Fruit fly (Drosophila melanogaster) whole organism, embryonic: ENCODE results near the gene Hasp.

Source experiments
- Bdp1 ChIP-seq: fragments of 200-800 bp; sonication (Bioruptor generic); optimal IDR thresholded peaks from 3 replicates; lab custom pipeline; 2016; ENCODE audit warnings: missing biosample characterization, missing genetic modification characterization
- CG10274 ChIP-seq: fragments of 200-800 bp; sonication (Bioruptor generic); optimal IDR thresholded peaks from 3 replicates; lab custom pipeline; 2017; ENCODE audit warnings: missing biosample characterization, mild to moderate bottlenecking, missing genetic modification characterization
- CG11456 ChIP-seq: fragments of 200-800 bp; sonication (Bioruptor generic); IDR thresholded peaks from 3 replicates; pipeline ENCODE4 v1.3.6; 2022; ENCODE audit warnings: missing biosample characterization, missing genetic modification characterization
- CG11695 ChIP-seq: fragments of 200-800 bp; sonication (Bioruptor generic); IDR thresholded peaks from 3 replicates; pipeline ENCODE4 v1.3.6; 2022; ENCODE audit warnings: missing biosample characterization, missing genetic modification characterization
- CG12236 ChIP-seq: fragments of 200-800 bp; sonication (Bioruptor generic); optimal IDR thresholded peaks from 2 replicates; lab custom pipeline; 2016; ENCODE audit warnings: missing biosample characterization, missing genetic modification characterization
- CG14667 ChIP-seq: fragments of 200-800 bp; sonication (Bioruptor generic); IDR thresholded peaks from 2 replicates; pipeline ENCODE4 v1.3.6; 2022; ENCODE audit warnings: missing biosample characterization, missing genetic modification characterization
- CG1529 ChIP-seq: fragments of 200-800 bp; sonication (Bioruptor generic); optimal IDR thresholded peaks from 3 replicates; lab custom pipeline; 2018; ENCODE audit warnings: missing biosample characterization, missing genetic modification characterization
- CG15696 ChIP-seq: fragments of 200-800 bp; sonication (Bioruptor generic); optimal IDR thresholded peaks from 2 replicates; lab custom pipeline; 2019; ENCODE audit warnings: missing biosample characterization, mild to moderate bottlenecking, missing genetic modification characterization, moderate library complexity
- CG16779 ChIP-seq: fragments of 200-800 bp; sonication (Bioruptor generic); IDR thresholded peaks from 2 replicates; pipeline ENCODE4 v1.3.6; 2022; ENCODE audit warnings: missing biosample characterization, missing genetic modification characterization
- CG16863 ChIP-seq: fragments of 200-800 bp; sonication (Bioruptor generic); optimal IDR thresholded peaks from 3 replicates; lab custom pipeline; 2016; ENCODE audit warnings: missing biosample characterization, missing genetic modification characterization
- CG17359 ChIP-seq: fragments of 200-800 bp; sonication (Bioruptor generic); optimal IDR thresholded peaks from 3 replicates; lab custom pipeline; 2018; ENCODE audit warnings: missing biosample characterization, mild to moderate bottlenecking, missing genetic modification characterization, moderate library complexity
- CG18262 ChIP-seq: fragments of 200-800 bp; optimal IDR thresholded peaks from 3 replicates; lab custom pipeline; 2019; ENCODE audit warnings: missing biosample characterization, mild to moderate bottlenecking, missing genetic modification characterization, moderate library complexity
- CG18619 ChIP-seq: fragments of 200-800 bp; sonication (Bioruptor generic); optimal IDR thresholded peaks from 3 replicates; lab custom pipeline; 2017; ENCODE audit warnings: missing biosample characterization, mild to moderate bottlenecking, missing genetic modification characterization
- CG2129 ChIP-seq: fragments of 200-800 bp; sonication (Bioruptor generic); IDR thresholded peaks from 2 replicates; pipeline ENCODE4 v1.3.6; 2022; ENCODE audit warnings: missing biosample characterization, missing genetic modification characterization; ENCODE audit not compliant: partially characterized antibody
- CG2199 ChIP-seq: fragments of 200-800 bp; sonication (Bioruptor generic); IDR thresholded peaks from 3 replicates; pipeline ENCODE4 v1.3.6; 2022; ENCODE audit warnings: missing biosample characterization, missing genetic modification characterization
- CG2678 ChIP-seq: fragments of 200-800 bp; sonication (Bioruptor generic); optimal IDR thresholded peaks from 3 replicates; lab custom pipeline; 2019; ENCODE audit warnings: missing biosample characterization, mild to moderate bottlenecking, missing genetic modification characterization, moderate library complexity
- CG4854 ChIP-seq: fragments of 200-800 bp; sonication (Bioruptor generic); optimal IDR thresholded peaks from 2 replicates; lab custom pipeline; 2016; ENCODE audit warnings: missing biosample characterization, missing genetic modification characterization, inconsistent platforms
- CG5180 ChIP-seq: fragments of 200-800 bp; sonication (Bioruptor generic); optimal IDR thresholded peaks from 3 replicates; lab custom pipeline; 2017; ENCODE audit warnings: missing biosample characterization, missing genetic modification characterization, mild to moderate bottlenecking, moderate library complexity, missing genetic modification reagents
- CG7271 ChIP-seq: fragments of 200-800 bp; sonication (Bioruptor generic); optimal IDR thresholded peaks from 2 replicates; lab custom pipeline; 2018; ENCODE audit warnings: missing biosample characterization, mild to moderate bottlenecking, missing genetic modification characterization, moderate library complexity
- CG8388 ChIP-seq: fragments of 200-800 bp; sonication (Bioruptor generic); optimal IDR thresholded peaks from 2 replicates; lab custom pipeline; 2019; ENCODE audit warnings: missing biosample characterization, mild to moderate bottlenecking, missing genetic modification characterization, moderate library complexity
- CG8478 ChIP-seq: fragments of >200 bp; optimal IDR thresholded peaks from 2 replicates; lab custom pipeline; 2018
- CG8944 ChIP-seq: fragments of 200-800 bp; sonication (Bioruptor generic); optimal IDR thresholded peaks from 3 replicates; lab custom pipeline; 2016; ENCODE audit warnings: missing biosample characterization, missing genetic modification characterization
- CrebB ChIP-seq: fragments of 200-800 bp; sonication (Bioruptor generic); optimal IDR thresholded peaks from 3 replicates; lab custom pipeline; 2018; ENCODE audit warnings: missing biosample characterization, mild to moderate bottlenecking, missing genetic modification characterization
- Dp ChIP-seq: fragments of 200-800 bp; sonication (Bioruptor generic); optimal IDR thresholded peaks from 2 replicates; lab custom pipeline; 2018; ENCODE audit warnings: missing biosample characterization, mild to moderate bottlenecking, missing genetic modification characterization, moderate library complexity
- Dref ChIP-seq: fragments of 200-800 bp; sonication (Bioruptor generic); IDR thresholded peaks from 2 replicates; pipeline ENCODE4 v1.3.6; 2022; ENCODE audit warnings: missing biosample characterization, missing genetic modification characterization
- Ets97D ChIP-seq: fragments of 200-800 bp; sonication (Bioruptor generic); optimal IDR thresholded peaks from 3 replicates; lab custom pipeline; 2016; ENCODE audit warnings: missing biosample characterization, missing genetic modification characterization
- H15 ChIP-seq: fragments of 200-800 bp; sonication (Bioruptor generic); IDR thresholded peaks from 3 replicates; pipeline ENCODE4 v1.3.6; 2022; ENCODE audit warnings: missing biosample characterization, missing genetic modification characterization
- HmgD ChIP-seq: fragments of 200-800 bp; sonication (Bioruptor generic); optimal IDR thresholded peaks from 3 replicates; lab custom pipeline; 2016; ENCODE audit warnings: missing biosample characterization, missing genetic modification characterization
- Mes4 ChIP-seq: fragments of 200-800 bp; sonication (Bioruptor generic); optimal IDR thresholded peaks from 2 replicates; lab custom pipeline; 2016; ENCODE audit warnings: missing biosample characterization, missing genetic modification characterization
- Neu2 ChIP-seq: fragments of 200-800 bp; sonication (Bioruptor generic); optimal IDR thresholded peaks from 3 replicates; lab custom pipeline; 2016; ENCODE audit warnings: missing biosample characterization, missing genetic modification characterization, borderline replicate concordance
- Oli ChIP-seq: fragments of 200-800 bp; sonication (Bioruptor generic); optimal IDR thresholded peaks from 2 replicates; lab custom pipeline; 2018; ENCODE audit warnings: missing biosample characterization, mild to moderate bottlenecking, missing genetic modification characterization, moderate library complexity
- Sry-δ ChIP-seq: fragments of 200-800 bp; sonication (Bioruptor generic); optimal IDR thresholded peaks from 2 replicates; lab custom pipeline; 2016; ENCODE audit warnings: missing biosample characterization, missing genetic modification characterization
- TFAM ChIP-seq: fragments of 200-800 bp; sonication (Bioruptor generic); optimal IDR thresholded peaks from 2 replicates; lab custom pipeline; 2017; ENCODE audit warnings: missing biosample characterization, missing genetic modification characterization, inconsistent platforms
- al ChIP-seq: fragments of 200-800 bp; sonication (Bioruptor generic); IDR thresholded peaks from 2 replicates; pipeline ENCODE4 v1.3.6; 2022; ENCODE audit warnings: missing biosample characterization, missing genetic modification characterization
- bigmax ChIP-seq: fragments of 200-800 bp; sonication (Bioruptor generic); optimal IDR thresholded peaks from 2 replicates; lab custom pipeline; 2018; ENCODE audit warnings: missing biosample characterization, mild to moderate bottlenecking, missing genetic modification characterization
- bowl ChIP-seq: fragments of 200-800 bp; sonication (Bioruptor generic); IDR thresholded peaks from 2 replicates; pipeline ENCODE4 v1.3.6; 2022; ENCODE audit warnings: missing biosample characterization, missing genetic modification characterization
- chinmo ChIP-seq: fragments of 200-800 bp; sonication (Bioruptor generic); IDR thresholded peaks from 4 replicates; pipeline ENCODE4 v1.3.6; 2022; ENCODE audit warnings: missing biosample characterization, missing genetic modification characterization; ENCODE audit not compliant: partially characterized antibody
- corto ChIP-seq: fragments of 200-800 bp; sonication (Bioruptor generic); optimal IDR thresholded peaks from 2 replicates; lab custom pipeline; 2016; ENCODE audit warnings: missing biosample characterization, mild to moderate bottlenecking, missing genetic modification characterization, moderate library complexity
- dan ChIP-seq: fragments of 200-800 bp; sonication (Bioruptor generic); IDR thresholded peaks from 2 replicates; pipeline ENCODE4 v1.3.6; 2022; ENCODE audit warnings: missing biosample characterization, missing genetic modification characterization
- dmrt11E ChIP-seq: fragments of 200-800 bp; sonication (Bioruptor generic); optimal IDR thresholded peaks from 3 replicates; lab custom pipeline; 2018; ENCODE audit warnings: missing biosample characterization, mild to moderate bottlenecking, missing genetic modification characterization, moderate library complexity
- fu2 ChIP-seq: fragments of 200-800 bp; sonication (Bioruptor generic); optimal IDR thresholded peaks from 2 replicates; lab custom pipeline; 2016; ENCODE audit warnings: missing biosample characterization, missing genetic modification characterization
- hbn ChIP-seq: fragments of 200-800 bp; sonication (Bioruptor generic); IDR thresholded peaks from 2 replicates; pipeline ENCODE4 v1.3.6; 2022; ENCODE audit warnings: missing biosample characterization, missing genetic modification characterization; ENCODE audit not compliant: partially characterized antibody
- inv ChIP-seq: fragments of 200-800 bp; sonication (Bioruptor generic); IDR thresholded peaks from 2 replicates; pipeline ENCODE4 v1.3.6; 2022; ENCODE audit warnings: missing biosample characterization, missing genetic modification characterization; ENCODE audit not compliant: partially characterized antibody
- nerfin-1 ChIP-seq: fragments of 200-800 bp; sonication (Bioruptor generic); optimal IDR thresholded peaks from 3 replicates; lab custom pipeline; 2019; ENCODE audit warnings: missing biosample characterization, mild to moderate bottlenecking, missing genetic modification characterization, moderate library complexity
- oc ChIP-seq: fragments of 200-800 bp; sonication (Bioruptor generic); optimal IDR thresholded peaks from 2 replicates; lab custom pipeline; 2018; ENCODE audit warnings: missing biosample characterization, mild to moderate bottlenecking, missing genetic modification characterization, moderate library complexity
- onecut ChIP-seq: fragments of 200-800 bp; sonication (Bioruptor generic); IDR thresholded peaks from 2 replicates; pipeline ENCODE4 v1.3.6; 2022; ENCODE audit warnings: missing biosample characterization, missing genetic modification characterization
- org-1 ChIP-seq: fragments of 200-800 bp; sonication (Bioruptor generic); optimal IDR thresholded peaks from 2 replicates; lab custom pipeline; 2017; ENCODE audit warnings: missing biosample characterization, missing genetic modification characterization
- pb ChIP-seq: fragments of 200-800 bp; sonication (Bioruptor generic); optimal IDR thresholded peaks from 3 replicates; lab custom pipeline; 2016; ENCODE audit warnings: missing biosample characterization, missing genetic modification characterization
- sd ChIP-seq: fragments of 200-800 bp; sonication (Bioruptor generic); optimal IDR thresholded peaks from 3 replicates; lab custom pipeline; 2018; ENCODE audit warnings: missing biosample characterization, mild to moderate bottlenecking, missing genetic modification characterization, moderate library complexity
- yki ChIP-seq: fragments of >200 bp; optimal IDR thresholded peaks from 3 replicates; lab custom pipeline; 2018

Hasp gene

DNA sequence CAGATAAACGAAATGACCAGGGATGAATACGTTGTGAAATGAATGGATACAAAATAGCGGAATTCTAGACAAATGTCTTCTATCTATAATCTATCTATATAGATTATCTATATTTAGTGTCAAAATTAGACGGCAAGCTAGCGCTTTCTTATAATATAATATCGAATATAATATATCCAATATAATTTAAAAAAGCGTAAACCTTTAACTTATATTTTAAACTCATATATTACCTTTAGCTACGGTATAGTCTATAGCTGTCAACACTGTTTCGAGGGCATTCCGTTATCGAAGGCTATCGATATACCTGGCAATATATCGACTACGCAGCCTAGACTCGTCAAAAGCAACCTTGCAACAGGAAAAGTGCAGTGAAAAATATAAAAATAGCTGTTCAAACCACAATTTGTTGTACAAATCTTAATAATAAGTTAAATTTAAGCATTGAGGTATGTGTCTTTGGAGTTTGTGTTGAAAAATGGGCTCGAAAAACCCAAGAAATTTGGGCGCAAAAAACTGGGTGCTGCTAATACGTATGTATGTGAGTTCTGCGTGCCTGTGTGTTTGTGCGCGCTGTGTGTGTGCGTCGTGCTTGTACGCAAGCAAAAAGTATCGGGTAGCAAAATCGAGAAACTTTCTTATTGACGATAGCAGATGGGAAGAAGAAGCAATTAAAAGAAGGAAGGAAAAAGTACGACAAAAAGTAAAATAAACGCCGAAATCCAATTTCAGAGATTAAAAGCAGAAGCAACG is 23.9 kb downstream of the Hasp start, which contains the start of the genes swm and Ctu2 (continued):
- TF ChIP-seq Mes4 (GFP tag; lab: Kevin White, UChicago) = no peak
- peak; percentile 66 for TF ChIP-seq hbn (GFP tag; lab: Robert Waterston, UW)
- no peak for TF ChIP-seq dan (GFP tag; lab: Robert Waterston, UW)
- TF ChIP-seq org-1 (GFP tag; lab: Kevin White, UChicago) = no peak
- no peak for TF ChIP-seq CG1529 (GFP tag; lab: Kevin White, UChicago)
- peak; percentile 19; the same call in 1 of the 2 replicates for TF ChIP-seq CG2129 (GFP tag; lab: Robert Waterston, UW)
- no peak for TF ChIP-seq pb (GFP tag; lab: Kevin White, UChicago)
- TF ChIP-seq Neu2 (GFP tag; lab: Kevin White, UChicago) = no peak
- TF ChIP-seq CG8478 (lab: Kevin White, UChicago) = peak; percentile 81
- TF ChIP-seq Dp (GFP tag; lab: Kevin White, UChicago) = peak; percentile 6
- TF ChIP-seq TFAM (GFP tag; lab: Kevin White, UChicago) = no peak
- peak; percentile 80 for TF ChIP-seq CG15696 (tag; lab: Kevin White, UChicago)
- TF ChIP-seq Oli (tag; lab: Kevin White, UChicago) = no peak
- peak; percentile 9 for TF ChIP-seq CrebB (tag; lab: Kevin White, UChicago)
- TF ChIP-seq CG8388 = peak; percentile 69
- peak; percentile 24 for TF ChIP-seq HmgD (GFP tag; lab: Kevin White, UChicago)
- TF ChIP-seq CG18262 = peak; percentile 73
- TF ChIP-seq CG16779 (GFP tag; lab: Robert Waterston, UW) = no peak
- TF ChIP-seq yki = no peak
- no peak for TF ChIP-seq Bdp1 (GFP tag; lab: Kevin White, UChicago)
- no peak for TF ChIP-seq CG2199 (GFP tag; lab: Robert Waterston, UW)
- TF ChIP-seq CG2678 = no peak
- no peak for TF ChIP-seq H15
- TF ChIP-seq CG4854 (GFP tag; lab: Kevin White, UChicago) = no peak
- TF ChIP-seq onecut = no peak
- no peak for TF ChIP-seq CG8944 (GFP tag; lab: Kevin White, UChicago)
- TF ChIP-seq Ets97D (GFP tag; lab: Kevin White, UChicago) = no peak
- TF ChIP-seq fu2 (GFP tag; lab: Kevin White, UChicago) = no peak
- TF ChIP-seq CG10274 (GFP tag; lab: Kevin White, UChicago) = no peak
- no peak for TF ChIP-seq bowl
- TF ChIP-seq nerfin-1 (tag; lab: Kevin White, UChicago) = peak; percentile 72
- no peak for TF ChIP-seq CG5180 (GFP tag; lab: Kevin White, UChicago)
- no peak for TF ChIP-seq CG14667 (GFP tag; lab: Robert Waterston, UW)
- no peak for TF ChIP-seq bigmax (GFP tag; lab: Kevin White, UChicago)
- TF ChIP-seq CG16863 (GFP tag; lab: Kevin White, UChicago) = no peak
- TF ChIP-seq Dref (GFP tag; lab: Robert Waterston, UW) = peak; percentile 81
- TF ChIP-seq dmrt11E (tag; lab: Kevin White, UChicago) = peak; percentile 65
- peak; percentile 56; the same call in 1 of the 2 replicates for TF ChIP-seq al (GFP tag; lab: Robert Waterston, UW)
- peak; percentile 64; the same call in 2 of the 3 replicates for TF ChIP-seq CG11695
- 0 out of 4 replicates have a peak, but pooled peaks have one; percentile 80 for TF ChIP-seq chinmo
- peak; percentile 56 for TF ChIP-seq CG17359 (tag; lab: Kevin White, UChicago)
- peak; percentile 62 for TF ChIP-seq inv (GFP tag; lab: Robert Waterston, UW)
- TF ChIP-seq Sry-δ (GFP tag; lab: Kevin White, UChicago) = peak; percentile 64
- TF ChIP-seq CG7271 (tag; lab: Kevin White, UChicago) = no peak
- TF ChIP-seq oc (tag; lab: Kevin White, UChicago) = peak; percentile 37
- TF ChIP-seq CG11456 (GFP tag; lab: Robert Waterston, UW) = no peak
- no peak for TF ChIP-seq corto (GFP tag; lab: Kevin White, UChicago)
- TF ChIP-seq sd (tag; lab: Kevin White, UChicago) = peak; percentile 89
- peak; percentile 60 for TF ChIP-seq CG18619
- TF ChIP-seq CG12236 = no peak
